Fruit fly (Drosophila melanogaster): ENCODE data around the gene mEFG1.

DNA sequence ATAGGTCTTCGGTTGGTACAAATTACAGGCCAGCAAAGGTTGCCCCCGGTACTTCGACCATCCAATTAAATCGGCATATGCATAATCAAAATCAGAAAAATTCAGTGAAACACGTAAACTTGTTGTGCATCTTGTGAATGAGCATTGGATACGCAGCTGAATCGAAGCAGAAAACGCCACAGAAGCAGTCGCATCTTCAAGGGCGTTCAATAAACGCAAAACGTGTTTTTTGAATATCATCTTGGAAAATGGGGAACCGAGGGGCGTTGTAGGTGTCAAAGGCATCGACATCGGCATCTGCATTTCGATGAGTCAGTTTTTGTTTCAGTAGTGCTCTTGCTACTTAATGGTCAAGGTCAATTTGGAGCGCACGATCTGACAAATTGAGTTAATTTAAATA is 48.5 kb downstream of the mEFG1 start:
- TF ChIP-seq Myc (optimal IDR thresholded peaks at IDR 0.05) (no peak), psq (optimal IDR thresholded peaks at IDR 0.05) (no peak), Sin3A (optimal IDR thresholded peaks at IDR 0.05) (no peak)
